Worm (Caenorhabditis elegans) whole organism, young adult: ENCODE data around the gene Y105C5A.15.
"Not testable (repeated sequence)": the region's sequence is repeated elsewhere in the genome, so short reads cannot be mapped to it uniquely, and the experiment has no call there.

ENCODE experiments used
- B0261.1 ChIP-seq: sonication (generic microtip); optimal IDR thresholded peaks from 2 replicates; lab custom pipeline; 2016; ENCODE audit warnings: mild to moderate bottlenecking, missing genetic modification characterization, moderate library complexity, missing compliant biosample characterization
- C06A6.2 ChIP-seq: fragments of 200-800 bp; sonication (Bioruptor generic); conservative IDR thresholded peaks from 2 replicates; pipeline ENCODE4 v1.3.6; 2022; ENCODE audit warnings: missing genetic modification characterization, missing compliant biosample characterization
- athp-1 ChIP-seq: sonication (generic microtip); optimal IDR thresholded peaks from 2 replicates; lab custom pipeline; 2017; ENCODE audit warnings: mild to moderate bottlenecking, missing genetic modification characterization, missing compliant biosample characterization
- bed-1 ChIP-seq: fragments of 200-800 bp; sonication (Bioruptor generic); IDR thresholded peaks from 2 replicates; pipeline ENCODE4 v1.3.6; 2022; ENCODE audit warnings: missing genetic modification reagents, missing genetic modification characterization, missing compliant biosample characterization
- cebp-2 ChIP-seq: fragments of 200-800 bp; sonication (Bioruptor generic); IDR thresholded peaks from 2 replicates; pipeline ENCODE4 v1.3.6; 2022; ENCODE audit warnings: missing genetic modification characterization, missing compliant biosample characterization
- ceh-91 ChIP-seq: fragments of 200-800 bp; sonication (Bioruptor generic); IDR thresholded peaks from 2 replicates; pipeline ENCODE4 v1.3.6; 2022; ENCODE audit warnings: missing genetic modification reagents, missing genetic modification characterization, missing compliant biosample characterization
- pha-4 ChIP-seq: fragments of 150-350 bp; sonication (generic microtip); optimal IDR thresholded peaks from 2 replicates; lab custom pipeline; 2014; ENCODE audit warnings: missing biosample characterization, missing genetic modification reagents, missing genetic modification characterization
- ztf-28 ChIP-seq: fragments of 200-800 bp; sonication (Bioruptor generic); IDR thresholded peaks from 2 replicates; pipeline ENCODE4 v1.3.6; 2022; ENCODE audit warnings: missing genetic modification reagents, missing genetic modification characterization, missing compliant biosample characterization

ce11 chrIV:15703597-15704203 is 14.7 kb downstream of the Y105C5A.15 start:
- TF ChIP-seq ztf-28; cebp-2; pha-4 (tag; lab: Kevin White, UChicago); bed-1 (GFP tag; lab: Robert Waterston, UW); athp-1 (tag; lab: Kevin White, UChicago); ceh-91 (GFP tag; lab: Robert Waterston, UW); C06A6.2; B0261.1: not testable (repeated sequence)
